Fruit fly (Drosophila melanogaster) whole organism, pupa: ENCODE data around the gene CG9427.
A peak's percentile ranks its signal among the peaks of the same experiment; 100 is the strongest.

Source experiments
- CG10348 ChIP-seq: fragments of 200-800 bp; sonication (Bioruptor generic); IDR thresholded peaks from 2 replicates; pipeline ENCODE4 v1.3.6; 2022; ENCODE audit warnings: missing biosample characterization, missing genetic modification characterization
- CG12605 ChIP-seq: fragments of 200-800 bp; sonication (Bioruptor generic); IDR thresholded peaks from 2 replicates; pipeline ENCODE4 v1.3.6; 2022; ENCODE audit warnings: missing biosample characterization, missing genetic modification characterization
- CG13204 ChIP-seq: fragments of 200-800 bp; sonication (Bioruptor generic); optimal IDR thresholded peaks from 2 replicates; lab custom pipeline; 2018; ENCODE audit warnings: missing biosample characterization, mild to moderate bottlenecking, missing genetic modification characterization, moderate library complexity
- CG14655 ChIP-seq: fragments of 200-800 bp; sonication (Bioruptor generic); optimal IDR thresholded peaks from 3 replicates; lab custom pipeline; 2017; ENCODE audit warnings: mild to moderate bottlenecking, missing biosample characterization, missing genetic modification reagents, missing genetic modification characterization
- CG15710 ChIP-seq: fragments of 200-800 bp; sonication (Bioruptor generic); optimal IDR thresholded peaks from 2 replicates; lab custom pipeline; 2018; ENCODE audit warnings: missing biosample characterization, mild to moderate bottlenecking, missing genetic modification characterization, moderate library complexity
- CG17806 ChIP-seq: fragments of 200-800 bp; sonication (Bioruptor generic); optimal IDR thresholded peaks from 2 replicates; lab custom pipeline; 2018; ENCODE audit warnings: missing biosample characterization, mild to moderate bottlenecking, missing genetic modification characterization, moderate library complexity
- CG32121 ChIP-seq: fragments of 200-800 bp; sonication (Bioruptor generic); IDR thresholded peaks from 2 replicates; pipeline ENCODE4 v1.3.6; 2022; ENCODE audit warnings: missing biosample characterization, missing genetic modification characterization
- CG34367 ChIP-seq: fragments of 200-800 bp; sonication (Bioruptor generic); optimal IDR thresholded peaks from 2 replicates; lab custom pipeline; 2018; ENCODE audit warnings: missing biosample characterization, mild to moderate bottlenecking, missing genetic modification characterization
- CG4496 ChIP-seq: fragments of 200-800 bp; sonication (Bioruptor generic); IDR thresholded peaks from 3 replicates; pipeline ENCODE4 v1.3.6; 2022; ENCODE audit warnings: missing biosample characterization, missing genetic modification characterization
- CG8159 ChIP-seq: fragments of 200-800 bp; sonication (Bioruptor generic); optimal IDR thresholded peaks from 3 replicates; lab custom pipeline; 2018; ENCODE audit warnings: missing biosample characterization, mild to moderate bottlenecking, missing genetic modification characterization, moderate library complexity
- CG8301 ChIP-seq: fragments of 200-800 bp; sonication (Bioruptor generic); optimal IDR thresholded peaks from 2 replicates; lab custom pipeline; 2018; ENCODE audit warnings: missing biosample characterization, mild to moderate bottlenecking, missing genetic modification characterization
- CG9948 ChIP-seq: fragments of 200-800 bp; sonication (Bioruptor generic); optimal IDR thresholded peaks from 2 replicates; lab custom pipeline; 2018; ENCODE audit warnings: missing biosample characterization, mild to moderate bottlenecking, missing genetic modification characterization, moderate library complexity
- D1 ChIP-seq: fragments of 200-800 bp; sonication (Bioruptor generic); optimal IDR thresholded peaks from 2 replicates; lab custom pipeline; 2018; ENCODE audit warnings: missing biosample characterization, mild to moderate bottlenecking, missing genetic modification characterization, moderate library complexity
- EcR ChIP-seq: fragments of 200-800 bp; sonication (Bioruptor generic); optimal IDR thresholded peaks from 3 replicates; lab custom pipeline; 2019; ENCODE audit warnings: missing biosample characterization, missing genetic modification characterization, mild to moderate bottlenecking, moderate library complexity, missing genetic modification reagents
- Ets98B ChIP-seq: fragments of 200-800 bp; sonication (Bioruptor generic); IDR thresholded peaks from 2 replicates; pipeline ENCODE4 v1.3.6; 2022; ENCODE audit warnings: missing biosample characterization, missing genetic modification characterization
- Pif1A ChIP-seq: fragments of 200-800 bp; sonication (Bioruptor generic); optimal IDR thresholded peaks from 3 replicates; lab custom pipeline; 2016; ENCODE audit warnings: missing biosample characterization, missing genetic modification characterization
- Pif1B ChIP-seq: fragments of 200-800 bp; sonication (Bioruptor generic); optimal IDR thresholded peaks from 3 replicates; lab custom pipeline; 2016; ENCODE audit warnings: missing biosample characterization, missing genetic modification characterization
- Snoo ChIP-seq: fragments of 200-800 bp; sonication (Bioruptor generic); optimal IDR thresholded peaks from 3 replicates; lab custom pipeline; 2017; ENCODE audit warnings: missing biosample characterization, mild to moderate bottlenecking, missing genetic modification characterization, inconsistent platforms
- fd96Ca ChIP-seq: fragments of 200-800 bp; sonication (Bioruptor generic); IDR thresholded peaks from 3 replicates; pipeline ENCODE4 v1.3.6; 2022; ENCODE audit warnings: missing biosample characterization, missing genetic modification characterization
- gl ChIP-seq: fragments of 200-800 bp; sonication (Bioruptor generic); optimal IDR thresholded peaks from 2 replicates; lab custom pipeline; 2018; ENCODE audit warnings: missing biosample characterization, mild to moderate bottlenecking, missing genetic modification characterization
- rn ChIP-seq: fragments of 200-800 bp; sonication (Bioruptor generic); IDR thresholded peaks from 2 replicates; pipeline ENCODE4 v1.3.6; 2022; ENCODE audit warnings: missing biosample characterization, missing genetic modification characterization

The CG9427 gene

DNA sequence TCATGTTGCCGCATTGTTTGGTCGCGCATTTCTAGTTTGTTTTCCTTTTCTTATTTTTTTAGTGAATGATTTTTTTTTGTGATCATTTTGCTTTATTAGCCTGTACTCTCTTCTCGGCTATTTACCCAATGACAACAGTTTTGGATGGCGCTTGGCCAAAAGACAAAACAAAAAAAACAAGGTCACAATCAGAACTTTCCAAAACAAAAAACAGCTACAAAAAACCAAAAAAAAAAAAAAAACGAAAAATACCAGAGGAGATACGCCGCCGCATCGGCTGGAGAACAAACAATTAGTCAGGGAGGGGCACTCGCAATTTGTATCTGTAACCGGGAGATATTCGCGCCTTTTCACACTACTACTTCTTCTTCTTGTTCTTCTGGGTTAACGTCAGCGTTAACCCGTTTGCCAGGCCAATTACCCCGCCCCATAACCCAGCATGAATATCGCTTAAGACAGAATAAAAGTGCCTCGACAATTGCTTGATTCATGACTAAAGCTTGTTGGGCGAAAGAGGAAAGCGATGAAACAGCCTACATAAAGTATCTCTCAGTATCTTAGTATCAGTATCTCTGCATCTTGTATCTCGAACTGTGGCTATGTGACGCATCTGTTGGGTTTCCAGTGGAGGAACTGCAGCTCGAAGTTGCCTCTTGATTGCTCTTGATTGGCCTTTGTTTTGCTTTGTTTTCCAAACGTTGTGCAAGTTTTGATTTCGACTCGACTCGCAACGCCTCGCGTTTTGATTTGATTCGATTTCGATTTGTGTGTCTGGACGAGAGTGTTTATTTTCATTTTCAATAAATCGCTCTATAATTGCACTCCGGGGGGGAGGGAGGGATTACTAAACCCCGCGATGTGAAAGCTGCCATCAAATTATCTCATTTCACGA is 19.6 kb downstream of the CG9427 start:
- TF ChIP-seq CG8301 (tag; lab: Kevin White, UChicago) (no peak), CG12605 (GFP tag; lab: Robert Waterston, UW) (no peak), CG32121 (GFP tag; lab: Robert Waterston, UW) (no peak), EcR (GFP tag; lab: Kevin White, UChicago) (peak; percentile 83), CG8159 (tag; lab: Kevin White, UChicago) (no peak), gl (tag; lab: Kevin White, UChicago) (no peak)

DNA sequence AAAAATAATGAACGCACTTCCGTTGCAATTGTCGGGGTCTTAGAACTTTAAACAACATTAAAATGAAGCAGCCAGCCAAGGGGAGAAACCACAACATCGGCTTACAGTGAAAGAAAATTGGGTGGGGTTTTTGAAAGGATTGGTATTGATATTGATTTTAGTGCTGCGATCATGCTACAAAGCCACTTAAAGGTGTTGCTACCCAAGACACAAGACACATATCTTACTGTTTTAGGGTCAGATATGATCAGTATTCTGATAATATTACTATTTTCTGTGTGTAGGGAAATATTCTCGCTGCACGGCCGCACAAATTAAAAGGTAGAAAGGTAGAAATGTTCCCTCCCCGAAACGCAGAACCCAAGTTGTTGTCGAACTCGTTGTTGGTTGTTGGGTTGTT is 21.6 kb downstream of the CG9427 start:
- TF ChIP-seq CG12605 (GFP tag; lab: Robert Waterston, UW) (peak; percentile 28; the same call in 1 of the 2 replicates), CG17806 (tag; lab: Kevin White, UChicago) (peak; percentile 77), D1 (tag; lab: Kevin White, UChicago) (peak; percentile 60), rn (GFP tag; lab: Robert Waterston, UW) (peak; percentile 34; the same call in 1 of the 2 replicates), CG9948 (tag; lab: Kevin White, UChicago) (peak; percentile 76), CG8159 (tag; lab: Kevin White, UChicago) (peak; percentile 74), CG8301 (tag; lab: Kevin White, UChicago) (peak; percentile 73), CG32121 (GFP tag; lab: Robert Waterston, UW) (no peak), CG15710 (tag; lab: Kevin White, UChicago) (peak; percentile 73), Pif1A (peak; percentile 58), Pif1B (GFP tag; lab: Kevin White, UChicago) (peak; percentile 61), gl (tag; lab: Kevin White, UChicago) (peak; percentile 54), CG14655 (peak; percentile 84), CG10348 (GFP tag; lab: Robert Waterston, UW) (no peak), fd96Ca (peak; percentile 45; the same call in 1 of the 3 replicates), Snoo (tag; lab: Kevin White, UChicago) (no peak), CG13204 (GFP tag; lab: Kevin White, UChicago) (peak; percentile 33), EcR (GFP tag; lab: Kevin White, UChicago) (no peak), CG34367 (peak; percentile 68), Ets98B (no peak), CG4496 (GFP tag; lab: Robert Waterston, UW) (peak; percentile 71)

DNA sequence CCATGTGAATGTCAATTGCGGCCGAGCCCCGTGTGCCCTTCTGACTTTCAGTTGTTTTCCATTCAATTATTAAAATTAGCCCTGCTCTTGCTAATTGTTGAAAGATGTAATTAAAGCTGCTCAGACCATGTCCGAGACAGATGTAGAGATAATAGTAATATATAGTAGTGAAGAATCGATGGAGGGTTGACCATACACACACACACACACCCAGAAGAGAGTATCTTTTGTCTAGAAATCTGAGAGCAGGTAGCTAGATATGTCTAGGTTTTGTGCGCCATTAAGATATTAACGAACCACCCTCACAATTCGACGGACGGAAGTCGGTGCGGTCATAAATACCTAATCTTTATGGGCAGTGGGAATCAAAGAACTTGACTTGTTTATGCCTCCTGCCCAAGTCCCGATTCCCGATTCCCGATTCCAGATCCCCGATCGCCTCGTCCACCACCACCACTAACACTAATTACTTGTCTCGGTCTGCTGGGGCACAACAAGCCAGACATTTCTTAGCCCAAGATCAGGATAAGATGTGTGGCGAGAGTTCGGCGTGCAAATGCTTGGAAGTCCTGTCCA is 22.2 kb downstream of the CG9427 start:
- TF ChIP-seq CG12605 (GFP tag; lab: Robert Waterston, UW) (no peak), Ets98B (no peak), CG17806 (tag; lab: Kevin White, UChicago) (no peak), CG13204 (GFP tag; lab: Kevin White, UChicago) (no peak), EcR (GFP tag; lab: Kevin White, UChicago) (no peak), Pif1A (no peak), Snoo (tag; lab: Kevin White, UChicago) (no peak), CG8301 (tag; lab: Kevin White, UChicago) (no peak), CG10348 (GFP tag; lab: Robert Waterston, UW) (no peak), D1 (tag; lab: Kevin White, UChicago) (no peak), Pif1B (GFP tag; lab: Kevin White, UChicago) (no peak), CG32121 (GFP tag; lab: Robert Waterston, UW) (no peak), CG34367 (no peak), CG9948 (tag; lab: Kevin White, UChicago) (no peak), CG14655 (no peak), CG4496 (GFP tag; lab: Robert Waterston, UW) (no peak), CG15710 (tag; lab: Kevin White, UChicago) (no peak), gl (tag; lab: Kevin White, UChicago) (no peak)

DNA sequence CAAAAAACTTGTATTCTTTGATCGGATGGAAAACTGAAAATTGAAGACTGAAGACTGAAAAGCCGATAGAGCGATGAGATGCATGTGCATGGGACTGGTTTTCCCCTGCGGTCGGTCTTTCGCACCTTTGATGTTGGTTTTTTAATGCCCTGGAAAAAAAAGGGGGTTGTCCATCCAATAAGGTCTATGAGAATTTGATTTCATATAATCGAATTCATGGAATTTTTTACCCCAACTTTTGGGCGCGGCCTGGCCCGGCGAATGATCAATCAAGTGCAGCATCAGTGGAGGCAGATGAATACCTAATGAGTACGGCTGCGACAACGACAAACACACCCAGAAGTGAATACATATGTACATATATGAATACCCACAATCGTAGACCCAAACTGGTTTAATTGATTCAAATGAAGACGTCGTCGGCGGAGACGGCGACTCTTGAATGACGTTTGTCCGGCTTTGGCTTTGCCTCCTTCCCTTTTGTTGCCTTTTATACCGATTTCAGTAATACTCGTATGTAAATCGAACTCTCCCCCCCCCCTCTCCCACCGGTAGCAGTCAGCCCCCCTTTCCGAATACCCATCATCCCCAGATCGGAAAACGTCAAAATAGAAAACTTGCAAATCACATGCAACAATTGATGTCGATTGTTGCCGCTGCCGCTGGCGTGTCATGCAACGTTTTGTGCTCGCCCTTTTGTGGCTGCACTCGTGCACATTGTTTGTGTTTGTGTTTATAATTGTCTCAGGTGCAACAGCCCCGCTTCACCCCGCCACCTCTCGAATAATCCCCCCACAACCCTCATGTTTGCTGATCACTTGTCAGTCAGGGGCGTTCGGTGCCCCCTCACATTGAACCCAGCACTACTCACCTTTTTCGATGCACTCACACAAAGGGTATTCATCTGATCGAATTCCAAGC is 23.4 kb downstream of the CG9427 start:
- TF ChIP-seq CG8301 (tag; lab: Kevin White, UChicago), result no peak
- TF ChIP-seq gl (tag; lab: Kevin White, UChicago), result peak; percentile 2
- TF ChIP-seq EcR (GFP tag; lab: Kevin White, UChicago), result peak; percentile 12
- no peak for TF ChIP-seq CG13204 (GFP tag; lab: Kevin White, UChicago)
- no peak for TF ChIP-seq fd96Ca
- TF ChIP-seq CG9948 (tag; lab: Kevin White, UChicago), result no peak
- TF ChIP-seq, all 21 proteins: peak for 2

DNA sequence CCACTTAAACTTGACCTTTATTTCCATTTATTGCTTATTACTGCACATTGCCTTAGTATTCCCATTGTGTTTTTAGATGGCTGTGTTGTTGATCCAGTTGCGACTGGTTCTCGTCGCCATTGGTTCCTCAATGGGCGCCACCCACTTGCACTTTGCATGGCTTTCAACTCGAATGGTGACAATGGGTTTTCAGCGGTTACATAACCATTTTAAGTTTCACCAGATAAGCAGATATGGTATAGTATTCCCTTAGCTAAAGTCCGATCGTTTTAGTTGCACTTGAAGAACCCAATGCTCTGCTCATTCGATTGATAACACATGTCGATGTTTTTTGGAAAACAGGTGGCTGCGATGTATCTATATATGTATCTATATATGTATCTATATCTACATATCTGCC is 24.8 kb downstream of the CG9427 start:
- TF ChIP-seq CG15710 (tag; lab: Kevin White, UChicago) (peak; percentile 7), CG10348 (GFP tag; lab: Robert Waterston, UW) (no peak)
